Fruit fly (Drosophila melanogaster) whole organism, embryonic: ENCODE data around the gene yellow-e.
A peak's percentile ranks its signal among the peaks of the same experiment; 100 is the strongest.

Experiments
- BEAF-32 ChIP-seq: fragments of 200-800 bp; sonication (Bioruptor generic); optimal IDR thresholded peaks from 3 replicates; lab custom pipeline; 2017; ENCODE audit warnings: missing biosample characterization, missing genetic modification characterization, mild to moderate bottlenecking, moderate library complexity, missing genetic modification reagents
- Bdp1 ChIP-seq: fragments of 200-800 bp; sonication (Bioruptor generic); optimal IDR thresholded peaks from 3 replicates; lab custom pipeline; 2016; ENCODE audit warnings: missing biosample characterization, missing genetic modification characterization
- CG10321 ChIP-seq: fragments of 200-800 bp; sonication (Bioruptor generic); IDR thresholded peaks from 2 replicates; pipeline ENCODE4 v1.3.6; 2022; ENCODE audit warnings: missing biosample characterization, missing genetic modification characterization
- CG10565 ChIP-seq: fragments of 200-800 bp; sonication (Bioruptor generic); optimal IDR thresholded peaks from 3 replicates; lab custom pipeline; 2016; ENCODE audit warnings: missing biosample characterization, mild to moderate bottlenecking, missing genetic modification characterization
- CG10979 ChIP-seq: fragments of 200-800 bp; sonication (Bioruptor generic); optimal IDR thresholded peaks from 2 replicates; lab custom pipeline; 2018; ENCODE audit warnings: missing biosample characterization, mild to moderate bottlenecking, missing genetic modification characterization, moderate library complexity
- CG12155 ChIP-seq: fragments of 200-800 bp; sonication (Bioruptor generic); optimal IDR thresholded peaks from 3 replicates; lab custom pipeline; 2016; ENCODE audit warnings: missing biosample characterization, missing genetic modification characterization
- CG12942 ChIP-seq: fragments of 200-800 bp; sonication (Bioruptor generic); optimal IDR thresholded peaks from 3 replicates; lab custom pipeline; 2016; ENCODE audit warnings: missing biosample characterization, missing genetic modification characterization
- CG13424 ChIP-seq: fragments of 200-800 bp; sonication (Bioruptor generic); optimal IDR thresholded peaks from 2 replicates; lab custom pipeline; 2019; ENCODE audit warnings: missing biosample characterization, mild to moderate bottlenecking, missing genetic modification characterization, moderate library complexity
- CG13894 ChIP-seq: fragments of 200-800 bp; sonication (Bioruptor generic); optimal IDR thresholded peaks from 3 replicates; lab custom pipeline; 2018; ENCODE audit warnings: missing biosample characterization, mild to moderate bottlenecking, missing genetic modification characterization, moderate library complexity
- CG14710 ChIP-seq: fragments of 200-800 bp; sonication (Bioruptor generic); optimal IDR thresholded peaks from 3 replicates; lab custom pipeline; 2019; ENCODE audit warnings: missing biosample characterization, mild to moderate bottlenecking, missing genetic modification characterization, moderate library complexity
- CG15269 ChIP-seq: fragments of 200-800 bp; sonication (Bioruptor generic); optimal IDR thresholded peaks from 2 replicates; lab custom pipeline; 2018; ENCODE audit warnings: missing biosample characterization, mild to moderate bottlenecking, missing genetic modification characterization, moderate library complexity
- CG15479 ChIP-seq: fragments of 200-800 bp; sonication (Bioruptor generic); optimal IDR thresholded peaks from 3 replicates; lab custom pipeline; 2019; ENCODE audit warnings: missing biosample characterization, mild to moderate bottlenecking, missing genetic modification characterization, moderate library complexity
- CG16815 ChIP-seq: fragments of 200-800 bp; sonication (Bioruptor generic); optimal IDR thresholded peaks from 3 replicates; lab custom pipeline; 2017; ENCODE audit warnings: missing biosample characterization, mild to moderate bottlenecking, missing genetic modification characterization
- CG17328 ChIP-seq: fragments of 200-800 bp; sonication (Bioruptor generic); IDR thresholded peaks from 2 replicates; pipeline ENCODE4 v1.3.6; 2022; ENCODE audit warnings: missing biosample characterization, missing genetic modification characterization
- CG17802 ChIP-seq: fragments of 200-800 bp; sonication (Bioruptor generic); optimal IDR thresholded peaks from 2 replicates; lab custom pipeline; 2018; ENCODE audit warnings: missing biosample characterization, mild to moderate bottlenecking, missing genetic modification characterization, moderate library complexity
- CG17912 ChIP-seq: fragments of 200-800 bp; sonication (Bioruptor generic); optimal IDR thresholded peaks from 2 replicates; lab custom pipeline; 2018; ENCODE audit warnings: missing biosample characterization, mild to moderate bottlenecking, missing genetic modification characterization
- CG18011 ChIP-seq: fragments of 200-800 bp; sonication (Bioruptor generic); optimal IDR thresholded peaks from 2 replicates; lab custom pipeline; 2017; ENCODE audit warnings: missing biosample characterization, missing genetic modification characterization, mild to moderate bottlenecking, moderate library complexity, missing genotype
- CG2116 ChIP-seq: fragments of 200-800 bp; sonication (Bioruptor generic); optimal IDR thresholded peaks from 3 replicates; lab custom pipeline; 2018; ENCODE audit warnings: missing biosample characterization, mild to moderate bottlenecking, missing genetic modification characterization
- CG2120 ChIP-seq: fragments of 200-800 bp; sonication (Bioruptor generic); optimal IDR thresholded peaks from 3 replicates; lab custom pipeline; 2016; ENCODE audit warnings: missing biosample characterization, missing genetic modification characterization
- CG3065 ChIP-seq: fragments of 200-800 bp; sonication (Bioruptor generic); optimal IDR thresholded peaks from 2 replicates; lab custom pipeline; 2016; ENCODE audit warnings: missing biosample characterization, missing genetic modification characterization
- CG3163 ChIP-seq: fragments of 200-800 bp; sonication (Bioruptor generic); optimal IDR thresholded peaks from 3 replicates; lab custom pipeline; 2016; ENCODE audit warnings: missing biosample characterization, missing genetic modification characterization
- CG32767 ChIP-seq: fragments of 200-800 bp; sonication (Bioruptor generic); IDR thresholded peaks from 2 replicates; pipeline ENCODE4 v1.3.6; 2022; ENCODE audit warnings: missing biosample characterization, missing genetic modification characterization
- CG3281 ChIP-seq: fragments of 200-800 bp; sonication (Bioruptor generic); optimal IDR thresholded peaks from 3 replicates; lab custom pipeline; 2017; ENCODE audit warnings: missing biosample characterization, mild to moderate bottlenecking, missing genetic modification characterization
- CG33213 ChIP-seq: fragments of 200-800 bp; sonication (Bioruptor generic); optimal IDR thresholded peaks from 3 replicates; lab custom pipeline; 2016; ENCODE audit warnings: missing biosample characterization, missing genetic modification characterization
- CG34376 ChIP-seq: fragments of 200-800 bp; sonication (Bioruptor generic); optimal IDR thresholded peaks from 2 replicates; lab custom pipeline; 2018; ENCODE audit warnings: missing biosample characterization, mild to moderate bottlenecking, missing genetic modification characterization
- CG6654 ChIP-seq: fragments of 200-800 bp; sonication (Bioruptor generic); optimal IDR thresholded peaks from 2 replicates; lab custom pipeline; 2017; ENCODE audit warnings: missing biosample characterization, mild to moderate bottlenecking, missing genetic modification characterization
- CG6683 ChIP-seq: fragments of 200-800 bp; sonication (Bioruptor generic); optimal IDR thresholded peaks from 2 replicates; lab custom pipeline; 2017; ENCODE audit warnings: missing biosample characterization, mild to moderate bottlenecking, missing genetic modification characterization, missing genetic modification reagents
- CG7372 ChIP-seq: fragments of 200-800 bp; sonication (Bioruptor generic); IDR thresholded peaks from 2 replicates; pipeline ENCODE4 v1.3.6; 2022; ENCODE audit warnings: missing biosample characterization, missing genetic modification characterization
- CG9437 ChIP-seq: fragments of 200-800 bp; sonication (Bioruptor generic); optimal IDR thresholded peaks from 2 replicates; lab custom pipeline; 2018; ENCODE audit warnings: missing biosample characterization, mild to moderate bottlenecking, missing genetic modification characterization
- HLH4C ChIP-seq: fragments of 200-800 bp; sonication (Bioruptor generic); IDR thresholded peaks from 3 replicates; pipeline ENCODE4 v1.3.6; 2022; ENCODE audit warnings: missing biosample characterization, missing genetic modification characterization; ENCODE audit not compliant: partially characterized antibody
- Med ChIP-seq: fragments of 200-800 bp; sonication (Bioruptor generic); peaks from one replicate; lab custom pipeline; 2016; ENCODE audit warnings: missing biosample characterization, missing genetic modification characterization, mild to moderate bottlenecking, inconsistent platforms, moderate library complexity
- Meics ChIP-seq: fragments of 200-800 bp; sonication (Bioruptor generic); optimal IDR thresholded peaks from 2 replicates; lab custom pipeline; 2017; ENCODE audit warnings: missing biosample characterization, mild to moderate bottlenecking, missing genetic modification characterization
- NfI ChIP-seq: fragments of 200-800 bp; sonication (Bioruptor generic); optimal IDR thresholded peaks from 3 replicates; lab custom pipeline; 2018; ENCODE audit warnings: missing biosample characterization, mild to moderate bottlenecking, missing genetic modification characterization, moderate library complexity
- Rx ChIP-seq: fragments of 200-800 bp; sonication (Bioruptor generic); IDR thresholded peaks from 2 replicates; pipeline ENCODE4 v1.3.6; 2022; ENCODE audit warnings: missing biosample characterization, missing genetic modification characterization
- ab ChIP-seq: fragments of 200-800 bp; sonication (Bioruptor generic); optimal IDR thresholded peaks from 2 replicates; lab custom pipeline; 2016; ENCODE audit warnings: missing biosample characterization, missing genetic modification characterization
- bigmax ChIP-seq: fragments of 200-800 bp; sonication (Bioruptor generic); optimal IDR thresholded peaks from 2 replicates; lab custom pipeline; 2018; ENCODE audit warnings: missing biosample characterization, mild to moderate bottlenecking, missing genetic modification characterization
- emc ChIP-seq: fragments of 200-800 bp; sonication (Bioruptor generic); optimal IDR thresholded peaks from 2 replicates; lab custom pipeline; 2016; ENCODE audit warnings: missing biosample characterization, missing genetic modification characterization
- en ChIP-seq: fragments of 200-800 bp; sonication (Bioruptor generic); optimal IDR thresholded peaks from 2 replicates; lab custom pipeline; 2016; ENCODE audit warnings: missing biosample characterization, missing genetic modification characterization
- esg ChIP-seq: fragments of 200-800 bp; sonication (Bioruptor generic); conservative IDR thresholded peaks from 2 replicates; pipeline ENCODE4 v1.3.6; 2022; ENCODE audit warnings: missing biosample characterization, missing genetic modification characterization
- eve ChIP-seq, 2 experiments: fragments of >200 bp; optimal IDR thresholded peaks; 2 replicates each; lab custom pipeline; 2017; ENCODE audit warnings: missing biosample characterization in 2 of 2, missing genetic modification characterization in 2 of 2
- fru ChIP-seq: fragments of >200 bp; optimal IDR thresholded peaks from 2 replicates; lab custom pipeline; 2017
- knrl ChIP-seq: fragments of 200-800 bp; sonication (Bioruptor generic); IDR thresholded peaks from 3 replicates; pipeline ENCODE4 v1.3.6; 2022; ENCODE audit warnings: missing biosample characterization, missing genetic modification characterization; ENCODE audit not compliant: partially characterized antibody
- lab ChIP-seq: fragments of 200-800 bp; sonication (Bioruptor generic); optimal IDR thresholded peaks from 3 replicates; lab custom pipeline; 2017; ENCODE audit warnings: missing biosample characterization, missing genetic modification characterization, mild to moderate bottlenecking, moderate library complexity, missing genetic modification reagents
- lov ChIP-seq, 2 experiments: fragments of 200-800 bp in 1 of 2; fragments of >200 bp in 1 of 2; sonication (Bioruptor generic) in 1 of 2; IDR thresholded peaks in 1 of 2; optimal IDR thresholded peaks in 1 of 2; 2 replicates in 1 of 2; 3 replicates in 1 of 2; pipeline versions ENCODE4 v1.3.6 to Lab custom; 2017 to 2022; ENCODE audit warnings: missing biosample characterization in 1 of 2, missing genetic modification characterization in 1 of 2
- pita ChIP-seq: fragments of 200-800 bp; sonication (Bioruptor generic); optimal IDR thresholded peaks from 2 replicates; lab custom pipeline; 2017; ENCODE audit warnings: missing biosample characterization, mild to moderate bottlenecking, missing genetic modification characterization
- sens ChIP-seq: fragments of 200-800 bp; sonication (Bioruptor generic); peaks from one replicate; lab custom pipeline; 2016; ENCODE audit warnings: missing biosample characterization, missing genetic modification characterization
- ssp ChIP-seq: fragments of 200-800 bp; sonication (Bioruptor generic); IDR thresholded peaks from 2 replicates; pipeline ENCODE4 v1.3.6; 2022; ENCODE audit warnings: missing biosample characterization, missing genetic modification characterization
- vfl ChIP-seq: fragments of 200-800 bp; sonication (Bioruptor generic); optimal IDR thresholded peaks from 2 replicates; lab custom pipeline; 2016; ENCODE audit warnings: missing biosample characterization, missing genetic modification characterization
- vvl ChIP-seq: fragments of 200-800 bp; sonication (Bioruptor generic); IDR thresholded peaks from 2 replicates; pipeline ENCODE4 v1.3.6; 2022; ENCODE audit warnings: missing biosample characterization, missing genetic modification characterization
- wdn ChIP-seq: fragments of 200-800 bp; sonication (Bioruptor generic); IDR thresholded peaks from 2 replicates; pipeline ENCODE4 v1.3.6; 2022; ENCODE audit warnings: missing biosample characterization, missing genetic modification characterization
- z ChIP-seq: fragments of 200-800 bp; sonication (Bioruptor generic); IDR thresholded peaks from 3 replicates; pipeline ENCODE4 v1.3.6; 2022; ENCODE audit warnings: missing biosample characterization, missing genetic modification characterization

Gene yellow-e

DNA sequence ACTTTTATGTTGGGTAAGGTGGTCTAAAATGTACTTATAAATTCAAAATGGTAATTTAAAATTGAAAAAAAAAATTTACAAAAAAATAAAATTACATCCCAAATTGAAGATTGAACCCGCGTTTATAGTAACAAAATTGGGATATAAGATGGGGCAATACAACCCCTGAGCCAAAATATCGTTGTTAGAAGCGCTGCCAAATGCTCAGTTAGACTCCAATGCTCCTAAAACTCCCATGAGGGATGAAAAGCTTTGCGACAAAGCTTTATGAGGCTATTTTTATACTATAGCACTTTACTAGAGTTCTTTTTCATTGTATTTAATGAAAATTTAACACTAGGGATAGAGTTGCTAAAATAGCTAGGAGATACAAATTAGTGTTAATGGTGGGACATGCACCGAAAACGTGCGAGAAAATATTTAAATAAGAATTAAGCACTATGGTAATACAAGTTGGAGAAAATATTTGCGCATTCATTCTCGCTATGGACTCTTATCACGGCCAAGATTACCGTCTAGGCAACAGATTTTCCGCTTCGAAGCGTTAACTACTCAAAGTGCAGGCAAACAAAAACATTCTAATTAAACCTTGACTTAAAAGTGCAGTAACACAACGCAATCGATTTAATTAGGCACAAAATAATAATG lies 51.6 kb downstream of the yellow-e start:
- TF ChIP-seq CG3065 (GFP tag; lab: Kevin White, UChicago) (no peak), HLH4C (0 out of 3 replicates have a peak, but pooled peaks have one; percentile 44), emc (GFP tag; lab: Kevin White, UChicago) (no peak), wdn (GFP tag; lab: Robert Waterston, UW) (no peak), ab (no peak), ssp (GFP tag; lab: Robert Waterston, UW) (no peak), pita (no peak), knrl (GFP tag; lab: Robert Waterston, UW) (no peak), CG17912 (GFP tag; lab: Kevin White, UChicago) (no peak), CG34376 (no peak), CG18011 (GFP tag; lab: Kevin White, UChicago) (no peak), eve (GFP tag; optimal IDR thresholded peaks at IDR 0.05; lab: Kevin White, UChicago) (peak in 1 of 2 experiments; percentile 80), Rx (GFP tag; lab: Robert Waterston, UW) (no peak), Med (GFP tag; lab: Kevin White, UChicago) (peak; percentile 23), CG33213 (GFP tag; lab: Kevin White, UChicago) (no peak), CG17802 (no peak), CG6654 (no peak), CG13424 (no peak), CG10321 (GFP tag; lab: Robert Waterston, UW) (no peak), BEAF-32 (no peak), CG13894 (no peak), esg (no peak), z (GFP tag; lab: Robert Waterston, UW) (no peak), CG2116 (GFP tag; lab: Kevin White, UChicago) (no peak), en (GFP tag; lab: Kevin White, UChicago) (no peak), Bdp1 (peak; percentile 96), CG6683 (no peak)

DNA sequence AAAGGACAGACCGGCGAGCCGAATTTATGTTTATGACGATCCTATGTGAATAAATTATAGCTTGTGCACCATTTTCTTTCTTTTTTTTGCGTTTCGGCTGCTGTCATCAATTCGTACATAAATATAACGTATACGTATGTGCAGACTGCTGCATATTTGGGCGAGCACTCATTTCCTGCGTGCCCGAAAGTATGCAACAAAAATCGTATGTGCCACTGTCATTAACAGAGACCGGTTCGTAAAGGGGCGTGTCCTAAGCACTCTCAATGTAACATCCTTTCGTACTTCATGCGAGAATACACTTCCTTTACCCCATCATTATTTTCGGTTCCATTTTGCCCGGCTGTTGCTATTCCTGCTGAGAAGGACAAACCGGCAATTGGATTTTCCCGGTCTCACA lies 55.0 kb downstream of the yellow-e start:
- TF ChIP-seq vfl (no peak), lab (GFP tag; lab: Kevin White, UChicago) (no peak), CG9437 (peak; percentile 20), CG12942 (GFP tag; lab: Kevin White, UChicago) (no peak), CG12155 (GFP tag; lab: Kevin White, UChicago) (no peak), CG17328 (GFP tag; lab: Robert Waterston, UW) (no peak), CG7372 (GFP tag; lab: Robert Waterston, UW) (peak; percentile 60; the same call in 1 of the 2 replicates), bigmax (no peak), fru (no peak), CG16815 (GFP tag; lab: Kevin White, UChicago) (no peak), CG15269 (no peak), vvl (GFP tag; lab: Robert Waterston, UW) (no peak), CG3065 (GFP tag; lab: Kevin White, UChicago) (peak; percentile 30), CG15479 (GFP tag; lab: Kevin White, UChicago) (no peak), Meics (GFP tag; lab: Kevin White, UChicago) (no peak), Med (GFP tag; lab: Kevin White, UChicago) (peak; percentile 61), CG2120 (GFP tag; lab: Kevin White, UChicago) (no peak), CG10565 (GFP tag; lab: Kevin White, UChicago) (no peak), CG10979 (tag; lab: Kevin White, UChicago) (no peak), CG3281 (GFP tag; lab: Kevin White, UChicago) (no peak), ssp (GFP tag; lab: Robert Waterston, UW) (no peak), CG14710 (no peak), lov (optimal IDR thresholded peaks at IDR 0.05; lab: Kevin White, UChicago) (no peak), lov (GFP tag; IDR thresholded peaks at IDR 0.05; lab: Robert Waterston, UW) (no peak), CG32767 (GFP tag; lab: Robert Waterston, UW) (no peak), CG3163 (GFP tag; lab: Kevin White, UChicago) (no peak), sens (GFP tag; lab: Kevin White, UChicago) (peak; percentile 51), NfI (no peak)
